Fruit fly (Drosophila melanogaster): ENCODE results near the gene CG11322.

The CG11322 gene

dm6 chr2L:6773645-6774044 is 14.2 kb upstream of the CG11322 start, which contains the start of gene CG17378 (continued):
- no peak for TF ChIP-seq Gsc (GFP tag; IDR thresholded peaks at IDR 0.05)
- no peak for TF ChIP-seq wor (GFP tag; IDR thresholded peaks at IDR 0.05)

dm6 chr2L:6772655-6773054 is 13.2 kb upstream of the CG11322 start, which contains the start of gene LUBEL:
LUBEL (minus strand) TSS chr2L:6772755.
- no peak for TF ChIP-seq repo (GFP tag; optimal IDR thresholded peaks at IDR 0.05)
- no peak for TF ChIP-seq seq (GFP tag; IDR thresholded peaks at IDR 0.05)
- TF ChIP-seq crol (GFP tag; IDR thresholded peaks at IDR 0.05) = peak; percentile 36; the same call in 1 of the 2 replicates
- TF ChIP-seq CG12769 (tag; optimal IDR thresholded peaks at IDR 0.05) = peak; percentile 86
- peak; percentile 29 for TF ChIP-seq CG10543 (GFP tag; optimal IDR thresholded peaks at IDR 0.05)
- peak; percentile 21 for TF ChIP-seq sd (tag; optimal IDR thresholded peaks at IDR 0.05)
- TF ChIP-seq Myb (GFP tag; optimal IDR thresholded peaks at IDR 0.05) = no peak
- no peak for TF ChIP-seq jing (GFP tag; optimal IDR thresholded peaks at IDR 0.05)
- no peak for TF ChIP-seq toy (GFP tag; IDR thresholded peaks at IDR 0.05)
- TF ChIP-seq twi (tag; optimal IDR thresholded peaks at IDR 0.05) = no peak

dm6 chr2L:6751037-6751436 is 8.4 kb downstream of the CG11322 start:
- TF ChIP-seq Deaf1 (tag; optimal IDR thresholded peaks at IDR 0.05) (peak; percentile 31), BtbVII (GFP tag; optimal IDR thresholded peaks at IDR 0.05) (no peak), CG9932 (GFP tag; IDR thresholded peaks at IDR 0.05) (peak; percentile 30; the same call in 1 of the 2 replicates), Med (GFP tag) (peak; percentile 55), pnt (GFP tag; optimal IDR thresholded peaks at IDR 0.05) (no peak), Drgx (GFP tag; IDR thresholded peaks at IDR 0.05) (0 out of 2 replicates have a peak, but pooled peaks have one; percentile 15), sr (GFP tag; IDR thresholded peaks at IDR 0.05) (peak; percentile 83), crol (GFP tag; IDR thresholded peaks at IDR 0.05) (peak; percentile 71), bsh (GFP tag; optimal IDR thresholded peaks at IDR 0.05) (no peak), Hr39 (optimal IDR thresholded peaks at IDR 0.05) (peak; percentile 15), cas (GFP tag; IDR thresholded peaks at IDR 0.05) (0 out of 2 replicates have a peak, but pooled peaks have one; percentile 26), nom (GFP tag; optimal IDR thresholded peaks at IDR 0.05) (no peak), CG32532 (GFP tag; IDR thresholded peaks at IDR 0.05) (0 out of 2 replicates have a peak, but pooled peaks have one; percentile 20), jumu (GFP tag; optimal IDR thresholded peaks at IDR 0.05) (no peak), CG12769 (tag; optimal IDR thresholded peaks at IDR 0.05) (peak; percentile 98), cwo (GFP tag; optimal IDR thresholded peaks at IDR 0.05) (peak; percentile 15), CG10543 (GFP tag; optimal IDR thresholded peaks at IDR 0.05) (peak; percentile 86), Rfx (GFP tag; IDR thresholded peaks at IDR 0.05) (peak; percentile 51), CG6175 (GFP tag; IDR thresholded peaks at IDR 0.05) (peak; percentile 92), sd (tag; optimal IDR thresholded peaks at IDR 0.05) (peak; percentile 29)

- TF ChIP-seq dpn (GFP tag; optimal IDR thresholded peaks at IDR 0.05) (no peak), CG11560 (tag; IDR thresholded peaks at IDR 0.05) (no peak), exex (tag; optimal IDR thresholded peaks at IDR 0.05) (no peak), CG11247 (GFP tag; IDR thresholded peaks at IDR 0.05) (no peak), CG4707 (GFP tag; optimal IDR thresholded peaks at IDR 0.05) (no peak), kay (GFP tag; optimal IDR thresholded peaks at IDR 0.05) (no peak), CG13296 (GFP tag; optimal IDR thresholded peaks at IDR 0.05) (no peak), zfh2 (GFP tag; optimal IDR thresholded peaks at IDR 0.05) (no peak), gcm2 (GFP tag; optimal IDR thresholded peaks at IDR 0.05) (no peak), CG1024 (GFP tag; IDR thresholded peaks at IDR 0.05) (no peak), trem (tag; optimal IDR thresholded peaks at IDR 0.05) (no peak), CG18764 (GFP tag; optimal IDR thresholded peaks at IDR 0.05) (no peak), CG5180 (GFP tag; optimal IDR thresholded peaks at IDR 0.05) (no peak)
These were observed 11.6 kb downstream of the CG11322 start, which contains the start of gene CG44271 for dm6 chr2L:6747814-6748213. CG44271 (minus strand) TSS chr2L:6747914.

Measured in whole organism, embryonic.